Fruit fly (Drosophila melanogaster) whole organism, wandering third instar larva: ENCODE results near the gene CG34429.

Experiments used
- Abd-B ChIP-seq: fragments of >200 bp; optimal IDR thresholded peaks from 2 replicates; lab custom pipeline; 2017; ENCODE audit warnings: missing biosample characterization, missing genetic modification characterization
- Hr83 ChIP-seq: fragments of 200-300 bp; sonication (Bioruptor generic); optimal IDR thresholded peaks from 2 replicates; lab custom pipeline; 2016; ENCODE audit warnings: missing biosample characterization, mild to moderate bottlenecking, missing genetic modification characterization, moderate library complexity; ENCODE audit not compliant: poor library complexity, severe bottlenecking
- jim ChIP-seq: fragments of 175-275, 200-325 bp; sonication (Bioruptor generic); optimal IDR thresholded peaks from 2 replicates; lab custom pipeline; 2016; ENCODE audit warnings: missing biosample characterization, mild to moderate bottlenecking, missing genetic modification characterization

- TF ChIP-seq Abd-B (GFP tag; lab: Kevin White, UChicago) (no peak), jim (GFP tag; lab: Kevin White, UChicago) (no peak), Hr83 (GFP tag; lab: Kevin White, UChicago) (no peak)
These were observed 2.8 kb downstream of the CG34429 start for dm6 chr3L:13065619-13066018.
